Fruit fly (Drosophila melanogaster) Kc167 (cell line): ENCODE measurements around the gene CG31835.

Experiments used
- Myc ChIP-seq: fragments of >200 bp; optimal IDR thresholded peaks from 2 replicates; lab custom pipeline; 2017; ENCODE audit warnings: missing external identifiers
- Sin3A ChIP-seq: fragments of >200 bp; optimal IDR thresholded peaks from 2 replicates; lab custom pipeline; 2018; ENCODE audit warnings: missing external identifiers
- h ChIP-seq: fragments of >200 bp; optimal IDR thresholded peaks from 3 replicates; lab custom pipeline; 2018; ENCODE audit warnings: missing external identifiers
- insv ChIP-seq: fragments of >200 bp; optimal IDR thresholded peaks from 3 replicates; lab custom pipeline; 2018; ENCODE audit warnings: missing external identifiers
- psq ChIP-seq: fragments of >200 bp; optimal IDR thresholded peaks from 2 replicates; lab custom pipeline; 2017; ENCODE audit warnings: missing external identifiers
- ttk ChIP-seq: sonication (Bioruptor generic); optimal IDR thresholded peaks from 2 replicates; lab custom pipeline; 2017; ENCODE audit warnings: missing external identifiers

CG31835 gene

DNA sequence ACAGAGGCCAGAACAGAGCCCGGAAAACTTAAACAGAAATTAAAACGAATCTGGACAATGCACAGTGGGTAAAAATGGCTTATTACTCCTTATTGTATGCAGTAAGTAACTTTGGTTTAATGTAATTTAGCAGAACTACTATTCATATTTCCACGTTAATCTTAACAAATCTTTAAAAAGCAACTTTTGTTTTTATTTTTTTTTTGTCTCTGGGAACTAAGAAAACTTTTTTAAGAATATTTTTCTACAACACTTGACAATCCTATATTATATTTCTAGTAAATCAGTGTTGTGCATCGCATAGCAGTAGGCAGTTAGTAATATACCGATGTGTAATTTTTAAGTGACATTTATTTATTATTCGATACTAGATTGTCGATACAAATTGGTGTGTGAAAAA lies 30.0 kb downstream of the CG31835 start, which contains the start of gene CG4701:
TSS of gene CG4701 (plus strand) at position 301 of the 400 bp plus-strand sequence.
- TF ChIP-seq Sin3A (lab: Kevin White, UChicago) (no peak), insv (lab: Kevin White, UChicago) (no peak), h (lab: Kevin White, UChicago) (no peak), Myc (lab: Kevin White, UChicago) (no peak), psq (lab: Kevin White, UChicago) (no peak), ttk (lab: Kevin White, UChicago) (no peak)

DNA sequence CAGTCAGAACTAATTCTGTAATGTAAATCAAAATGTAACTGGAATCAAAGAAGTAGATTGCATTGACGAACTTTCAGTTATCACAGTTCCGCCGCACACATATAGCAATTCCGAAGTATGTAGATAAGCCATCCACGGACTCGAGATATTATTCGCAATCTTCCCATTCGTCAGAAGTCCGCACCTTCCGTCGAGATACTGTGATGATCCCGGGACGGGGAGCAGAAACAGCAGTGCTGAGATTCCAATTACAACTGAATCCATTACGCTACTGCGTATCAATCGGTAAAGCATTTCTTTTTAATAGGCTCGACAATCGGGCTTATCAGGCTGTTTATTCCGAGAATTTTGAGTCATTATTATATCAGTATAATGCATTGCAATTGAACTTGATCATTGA lies 39.1 kb downstream of the CG31835 start, which contains the start of gene CG4650:
TSS of gene CG4650 (minus strand) at position 269 of the 400 bp plus-strand sequence.
- TF ChIP-seq Sin3A (lab: Kevin White, UChicago): no peak
- no peak for TF ChIP-seq h (lab: Kevin White, UChicago)
- TF ChIP-seq Myc (lab: Kevin White, UChicago): no peak
- no peak for TF ChIP-seq insv (lab: Kevin White, UChicago)
- TF ChIP-seq psq (lab: Kevin White, UChicago): no peak
- TF ChIP-seq ttk (lab: Kevin White, UChicago): no peak

DNA sequence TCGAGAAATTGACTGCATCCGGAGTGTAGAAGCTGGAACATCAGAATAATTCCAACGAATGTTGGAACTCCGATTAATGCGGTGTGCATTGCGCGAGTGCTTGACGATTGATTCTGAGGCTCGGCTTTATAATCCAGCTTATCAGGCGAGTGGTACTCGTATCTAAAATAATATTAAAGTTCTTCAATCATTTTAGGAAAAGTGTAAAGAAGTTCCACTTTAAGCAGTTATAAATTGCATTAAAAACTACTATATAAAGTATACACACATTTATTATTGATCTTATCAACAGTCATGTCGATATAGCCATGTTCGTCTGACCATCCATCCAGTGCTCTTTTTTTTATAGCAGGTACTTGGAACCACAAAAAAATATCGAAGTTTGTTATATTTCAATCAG lies 48.9 kb downstream of the CG31835 start, which contains the start of gene CG18636:
TSS of gene CG18636 (minus strand) at position 101 of the 400 bp plus-strand sequence.
- no peak for TF ChIP-seq Myc (lab: Kevin White, UChicago)
